Fruit fly (Drosophila melanogaster) whole organism, embryonic: ENCODE results near the gene Bhmt.
A peak's percentile ranks its signal among the peaks of the same experiment; 100 is the strongest.

Experiments used
- B-H2 ChIP-seq: fragments of 200-800 bp; sonication (Bioruptor generic); optimal IDR thresholded peaks from 2 replicates; lab custom pipeline; 2018; ENCODE audit warnings: missing biosample characterization, mild to moderate bottlenecking, missing genetic modification characterization
- CG10462 ChIP-seq: fragments of 200-800 bp; sonication (Bioruptor generic); optimal IDR thresholded peaks from 2 replicates; lab custom pipeline; 2016; ENCODE audit warnings: missing biosample characterization, missing genetic modification characterization
- CG10543 ChIP-seq: fragments of 200-800 bp; sonication (Bioruptor generic); optimal IDR thresholded peaks from 3 replicates; lab custom pipeline; 2017; ENCODE audit warnings: missing biosample characterization, mild to moderate bottlenecking, missing genetic modification characterization, moderate library complexity
- CG11085 ChIP-seq: fragments of 200-800 bp; sonication (Bioruptor generic); IDR thresholded peaks from 2 replicates; pipeline ENCODE4 v1.3.6; 2022; ENCODE audit warnings: missing biosample characterization, missing genetic modification characterization
- CG11560 ChIP-seq: fragments of 200-800 bp; sonication (Bioruptor generic); IDR thresholded peaks from 3 replicates; pipeline ENCODE4 v1.3.6; 2022; ENCODE audit warnings: missing biosample characterization, missing genetic modification characterization
- CG13424 ChIP-seq: fragments of 200-800 bp; sonication (Bioruptor generic); optimal IDR thresholded peaks from 2 replicates; lab custom pipeline; 2019; ENCODE audit warnings: missing biosample characterization, mild to moderate bottlenecking, missing genetic modification characterization, moderate library complexity
- CG15073 ChIP-seq: fragments of 200-800 bp; sonication (Bioruptor generic); optimal IDR thresholded peaks from 2 replicates; lab custom pipeline; 2016; ENCODE audit warnings: missing biosample characterization, missing genetic modification characterization
- CG15269 ChIP-seq: fragments of 200-800 bp; sonication (Bioruptor generic); optimal IDR thresholded peaks from 2 replicates; lab custom pipeline; 2018; ENCODE audit warnings: missing biosample characterization, mild to moderate bottlenecking, missing genetic modification characterization, moderate library complexity
- CG15479 ChIP-seq: fragments of 200-800 bp; sonication (Bioruptor generic); optimal IDR thresholded peaks from 3 replicates; lab custom pipeline; 2019; ENCODE audit warnings: missing biosample characterization, mild to moderate bottlenecking, missing genetic modification characterization, moderate library complexity
- CG18476 ChIP-seq: fragments of 200-800 bp; sonication (Bioruptor generic); optimal IDR thresholded peaks from 2 replicates; lab custom pipeline; 2016; ENCODE audit warnings: missing biosample characterization, mild to moderate bottlenecking, missing genetic modification characterization
- CG30020 ChIP-seq: fragments of 200-800 bp; optimal IDR thresholded peaks from 2 replicates; lab custom pipeline; 2019; ENCODE audit warnings: missing biosample characterization, mild to moderate bottlenecking, missing genetic modification characterization, moderate library complexity
- CG30431 ChIP-seq: fragments of 200-800 bp; sonication (Bioruptor generic); optimal IDR thresholded peaks from 2 replicates; lab custom pipeline; 2017; ENCODE audit warnings: missing biosample characterization, missing genetic modification characterization
- CG31388 ChIP-seq: fragments of 200-800 bp; sonication (Bioruptor generic); optimal IDR thresholded peaks from 2 replicates; lab custom pipeline; 2016; ENCODE audit warnings: missing biosample characterization, missing genetic modification characterization
- CG32767 ChIP-seq: fragments of 200-800 bp; sonication (Bioruptor generic); IDR thresholded peaks from 2 replicates; pipeline ENCODE4 v1.3.6; 2022; ENCODE audit warnings: missing biosample characterization, missing genetic modification characterization
- CG3407 ChIP-seq: fragments of 200-800 bp; sonication (Bioruptor generic); optimal IDR thresholded peaks from 2 replicates; lab custom pipeline; 2018; ENCODE audit warnings: missing biosample characterization, mild to moderate bottlenecking, missing genetic modification characterization
- CG34224 ChIP-seq: fragments of 200-800 bp; sonication (Bioruptor generic); IDR thresholded peaks from 3 replicates; pipeline ENCODE4 v1.3.6; 2022; ENCODE audit warnings: missing biosample characterization, missing genetic modification characterization; ENCODE audit not compliant: partially characterized antibody
- CG3995 ChIP-seq: fragments of 200-800 bp; sonication (Bioruptor generic); optimal IDR thresholded peaks from 3 replicates; lab custom pipeline; 2016; ENCODE audit warnings: missing biosample characterization, missing genetic modification characterization
- CG4360 ChIP-seq: fragments of 200-800 bp; sonication (Bioruptor generic); IDR thresholded peaks from 2 replicates; pipeline ENCODE4 v1.3.6; 2022; ENCODE audit warnings: missing biosample characterization, missing genetic modification characterization
- CG4730 ChIP-seq: fragments of 200-800 bp; sonication (Bioruptor generic); IDR thresholded peaks from 2 replicates; pipeline ENCODE4 v1.3.6; 2022; ENCODE audit warnings: missing biosample characterization, missing genetic modification characterization
- CG7928 ChIP-seq: fragments of 200-800 bp; sonication (Bioruptor generic); optimal IDR thresholded peaks from 2 replicates; lab custom pipeline; 2017; ENCODE audit warnings: missing biosample characterization, mild to moderate bottlenecking, missing genetic modification characterization
- CG7963 ChIP-seq: fragments of 200-800 bp; sonication (Bioruptor generic); IDR thresholded peaks from 3 replicates; pipeline ENCODE4 v1.3.6; 2022; ENCODE audit warnings: missing biosample characterization, missing genetic modification characterization; ENCODE audit not compliant: partially characterized antibody
- CG8359 ChIP-seq: fragments of 200-800 bp; sonication (Bioruptor generic); optimal IDR thresholded peaks from 2 replicates; lab custom pipeline; 2017; ENCODE audit warnings: missing biosample characterization, mild to moderate bottlenecking, missing genetic modification characterization, borderline replicate concordance
- CG9437 ChIP-seq: fragments of 200-800 bp; sonication (Bioruptor generic); optimal IDR thresholded peaks from 2 replicates; lab custom pipeline; 2018; ENCODE audit warnings: missing biosample characterization, mild to moderate bottlenecking, missing genetic modification characterization
- Gsc ChIP-seq: fragments of 200-800 bp; sonication (Bioruptor generic); IDR thresholded peaks from 2 replicates; pipeline ENCODE4 v1.3.6; 2022; ENCODE audit warnings: missing biosample characterization, missing genetic modification characterization
- H15 ChIP-seq: fragments of 200-800 bp; sonication (Bioruptor generic); IDR thresholded peaks from 3 replicates; pipeline ENCODE4 v1.3.6; 2022; ENCODE audit warnings: missing biosample characterization, missing genetic modification characterization
- Hr39 ChIP-seq: fragments of >200 bp; optimal IDR thresholded peaks from 2 replicates; lab custom pipeline; 2017
- NC2β ChIP-seq: fragments of 200-800 bp; sonication (Bioruptor generic); optimal IDR thresholded peaks from 2 replicates; lab custom pipeline; 2016; ENCODE audit warnings: missing biosample characterization, missing genetic modification characterization
- NFAT ChIP-seq: fragments of 200-800 bp; sonication (Bioruptor generic); IDR thresholded peaks from 2 replicates; pipeline ENCODE4 v1.3.6; 2022; ENCODE audit warnings: missing biosample characterization, missing genetic modification characterization
- Ravus ChIP-seq: fragments of 200-800 bp; sonication (Bioruptor generic); IDR thresholded peaks from 2 replicates; pipeline ENCODE4 v1.3.6; 2022; ENCODE audit warnings: missing biosample characterization, missing genetic modification characterization
- Scr ChIP-seq: fragments of 200-800 bp; sonication (Bioruptor generic); IDR thresholded peaks from 2 replicates; pipeline ENCODE4 v1.3.6; 2022; ENCODE audit warnings: missing biosample characterization, missing genetic modification characterization; ENCODE audit not compliant: partially characterized antibody
- Stat92E ChIP-seq, 3 experiments: fragments of >200 bp in 2 of 3; fragments of 200-800 bp in 1 of 3; sonication (Bioruptor generic) in 1 of 3; optimal IDR thresholded peaks; 2 replicates each; lab custom pipeline; 2017 to 2019; ENCODE audit warnings: missing biosample characterization in 3 of 3, missing genetic modification characterization in 3 of 3, mild to moderate bottlenecking in 1 of 3, moderate library complexity in 1 of 3
- Usf ChIP-seq: fragments of 200-800 bp; sonication (Bioruptor generic); optimal IDR thresholded peaks from 2 replicates; lab custom pipeline; 2017; ENCODE audit warnings: missing genotype, missing biosample characterization, missing genetic modification characterization
- bsh ChIP-seq, 2 experiments: fragments of 200-800 bp; sonication (Bioruptor generic); optimal IDR thresholded peaks; 2 replicates each; lab custom pipeline; 2017 to 2018; ENCODE audit warnings: mild to moderate bottlenecking in 2 of 2, missing biosample characterization in 2 of 2, missing genetic modification characterization in 2 of 2, moderate library complexity in 1 of 2
- chn ChIP-seq: fragments of 200-800 bp; sonication (Bioruptor generic); optimal IDR thresholded peaks from 2 replicates; lab custom pipeline; 2016; ENCODE audit warnings: missing biosample characterization, missing genetic modification characterization
- corto ChIP-seq: fragments of 200-800 bp; sonication (Bioruptor generic); optimal IDR thresholded peaks from 2 replicates; lab custom pipeline; 2016; ENCODE audit warnings: missing biosample characterization, mild to moderate bottlenecking, missing genetic modification characterization, moderate library complexity
- dan ChIP-seq: fragments of 200-800 bp; sonication (Bioruptor generic); IDR thresholded peaks from 2 replicates; pipeline ENCODE4 v1.3.6; 2022; ENCODE audit warnings: missing biosample characterization, missing genetic modification characterization
- dmrt11E ChIP-seq: fragments of 200-800 bp; sonication (Bioruptor generic); optimal IDR thresholded peaks from 3 replicates; lab custom pipeline; 2018; ENCODE audit warnings: missing biosample characterization, mild to moderate bottlenecking, missing genetic modification characterization, moderate library complexity
- ftz-f1 ChIP-seq: fragments of 200-800 bp; sonication (Bioruptor generic); optimal IDR thresholded peaks from 2 replicates; lab custom pipeline; 2016; ENCODE audit warnings: missing biosample characterization, missing genetic modification characterization
- gem ChIP-seq: fragments of 200-800 bp; sonication (Bioruptor generic); optimal IDR thresholded peaks from 2 replicates; lab custom pipeline; 2019; ENCODE audit warnings: missing biosample characterization, mild to moderate bottlenecking, missing genetic modification characterization, moderate library complexity
- jing ChIP-seq: fragments of 200-800 bp; sonication (Bioruptor generic); optimal IDR thresholded peaks from 2 replicates; lab custom pipeline; 2018; ENCODE audit warnings: missing biosample characterization, mild to moderate bottlenecking, missing genetic modification characterization
- kay ChIP-seq: fragments of 200-800 bp; sonication (Bioruptor generic); optimal IDR thresholded peaks from 2 replicates; lab custom pipeline; 2016; ENCODE audit warnings: missing biosample characterization, missing genetic modification characterization
- maf-S ChIP-seq: fragments of 200-800 bp; sonication (Bioruptor generic); optimal IDR thresholded peaks from 2 replicates; lab custom pipeline; 2016; ENCODE audit warnings: missing biosample characterization, missing genetic modification characterization
- nerfin-2 ChIP-seq: fragments of 200-800 bp; sonication (Bioruptor generic); IDR thresholded peaks from 2 replicates; pipeline ENCODE4 v1.3.6; 2022; ENCODE audit warnings: missing biosample characterization, missing genetic modification characterization; ENCODE audit not compliant: partially characterized antibody
- nom ChIP-seq: fragments of 200-800 bp; sonication (Bioruptor generic); optimal IDR thresholded peaks from 2 replicates; lab custom pipeline; 2017; ENCODE audit warnings: missing biosample characterization, missing genetic modification characterization, mild to moderate bottlenecking, moderate library complexity, missing genetic modification reagents
- otp ChIP-seq: fragments of 200-800 bp; sonication (Bioruptor generic); IDR thresholded peaks from 3 replicates; pipeline ENCODE4, ENCODE4 v1.3.6; 2022; ENCODE audit warnings: missing biosample characterization, missing genetic modification characterization
- peb ChIP-seq: fragments of 200-800 bp; sonication (Bioruptor generic); IDR thresholded peaks from 2 replicates; pipeline ENCODE4 v1.3.6; 2022; ENCODE audit warnings: missing biosample characterization, missing genetic modification characterization
- pita ChIP-seq: fragments of 200-800 bp; sonication (Bioruptor generic); optimal IDR thresholded peaks from 2 replicates; lab custom pipeline; 2017; ENCODE audit warnings: missing biosample characterization, mild to moderate bottlenecking, missing genetic modification characterization
- sens ChIP-seq: fragments of 200-800 bp; sonication (Bioruptor generic); peaks from one replicate; lab custom pipeline; 2016; ENCODE audit warnings: missing biosample characterization, missing genetic modification characterization
- sisA ChIP-seq: fragments of 200-800 bp; sonication (Bioruptor generic); IDR thresholded peaks from 2 replicates; pipeline ENCODE4 v1.3.6; 2022; ENCODE audit warnings: missing biosample characterization, missing genetic modification characterization
- slp2 ChIP-seq: fragments of 200-800 bp; sonication (Bioruptor generic); optimal IDR thresholded peaks from 2 replicates; lab custom pipeline; 2016; ENCODE audit warnings: missing biosample characterization, missing genetic modification characterization
- z ChIP-seq: fragments of 200-800 bp; sonication (Bioruptor generic); IDR thresholded peaks from 3 replicates; pipeline ENCODE4 v1.3.6; 2022; ENCODE audit warnings: missing biosample characterization, missing genetic modification characterization
- zfh2 ChIP-seq: fragments of 200-800 bp; sonication (Bioruptor generic); optimal IDR thresholded peaks from 2 replicates; lab custom pipeline; 2016; ENCODE audit warnings: missing biosample characterization, missing genetic modification characterization

Gene Bhmt

DNA sequence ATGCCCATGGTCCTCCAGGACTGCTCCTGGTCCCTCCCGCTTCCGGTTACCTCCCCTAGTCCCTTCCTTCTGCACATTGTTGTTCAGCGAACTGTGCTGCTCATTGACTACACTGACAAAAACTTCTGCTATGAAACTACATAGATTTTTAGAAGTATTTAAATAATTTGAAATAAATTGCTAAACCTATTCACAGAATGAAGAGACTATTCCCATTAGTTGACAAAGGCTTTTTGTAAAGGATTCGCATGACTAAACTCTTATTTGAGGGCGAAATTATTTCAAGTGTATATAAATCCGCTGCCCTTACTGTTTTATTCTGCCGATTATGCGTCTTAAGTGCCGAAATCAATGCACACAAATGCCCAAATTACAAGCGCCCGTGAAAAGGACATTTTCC lies 35.9 kb downstream of the Bhmt start (continued):
- TF ChIP-seq jing (GFP tag; lab: Kevin White, UChicago): no peak
- no peak for TF ChIP-seq CG9437 (GFP tag; lab: Kevin White, UChicago)
- TF ChIP-seq CG11560 (tag; lab: Robert Waterston, UW): no peak
- no peak for TF ChIP-seq z (GFP tag; lab: Robert Waterston, UW)
- TF ChIP-seq dan (GFP tag; lab: Robert Waterston, UW): no peak
- peak; percentile 44 for TF ChIP-seq CG18476
- TF ChIP-seq CG32767: no peak
- TF ChIP-seq CG30020 (tag; lab: Kevin White, UChicago): no peak
- no peak for TF ChIP-seq pita
- peak; percentile 60 for TF ChIP-seq CG30431 (GFP tag; lab: Kevin White, UChicago)
- TF ChIP-seq peb (GFP tag; lab: Robert Waterston, UW): no peak
- no peak for TF ChIP-seq kay
- TF ChIP-seq NFAT (GFP tag; lab: Robert Waterston, UW): no peak
- TF ChIP-seq CG15073: no peak
- TF ChIP-seq Hr39: no peak
- no peak for TF ChIP-seq Stat92E (GFP tag; optimal IDR thresholded peaks at IDR 0.05; lab: Kevin White, UChicago)
- TF ChIP-seq CG7928: no peak
- TF ChIP-seq NC2β (GFP tag; lab: Kevin White, UChicago): peak; percentile 36
- peak in 1 of 2 experiments; percentile 75 for TF ChIP-seq bsh (GFP tag; optimal IDR thresholded peaks at IDR 0.05; lab: Kevin White, UChicago)
- peak; percentile 43; the same call in 1 of the 2 replicates for TF ChIP-seq sisA (GFP tag; lab: Robert Waterston, UW)
- no peak for TF ChIP-seq slp2 (GFP tag; lab: Kevin White, UChicago)
- TF ChIP-seq H15 (GFP tag; lab: Robert Waterston, UW): no peak
- no peak for TF ChIP-seq nom
- no peak for TF ChIP-seq ftz-f1
- peak; percentile 44 for TF ChIP-seq CG8359 (GFP tag; lab: Kevin White, UChicago)
- TF ChIP-seq CG10543: no peak
- TF ChIP-seq otp: peak; percentile 52; the same call in 1 of the 3 replicates
- no peak for TF ChIP-seq corto (GFP tag; lab: Kevin White, UChicago)
- TF ChIP-seq sens (GFP tag; lab: Kevin White, UChicago): peak; percentile 96
- TF ChIP-seq Ravus: no peak
- TF ChIP-seq CG3995: no peak
- no peak for TF ChIP-seq CG7963 (GFP tag; lab: Robert Waterston, UW)
- TF ChIP-seq CG10462 (GFP tag; lab: Kevin White, UChicago): peak; percentile 30
- TF ChIP-seq nerfin-2: no peak
- TF ChIP-seq CG15479 (GFP tag; lab: Kevin White, UChicago): peak; percentile 13
- TF ChIP-seq B-H2 (GFP tag; lab: Kevin White, UChicago): no peak
- no peak for TF ChIP-seq Scr (GFP tag; lab: Robert Waterston, UW)
- peak; percentile 89 for TF ChIP-seq dmrt11E
- TF ChIP-seq CG11085 (GFP tag; lab: Robert Waterston, UW): no peak
- no peak for TF ChIP-seq CG34224
- TF ChIP-seq CG4730 (GFP tag; lab: Robert Waterston, UW): no peak
- peak; percentile 80 for TF ChIP-seq gem (tag; lab: Kevin White, UChicago)
- no peak for TF ChIP-seq zfh2
- TF ChIP-seq CG31388 (GFP tag; lab: Kevin White, UChicago): no peak
- no peak for TF ChIP-seq CG4360
- peak; percentile 43 for TF ChIP-seq CG13424 (tag; lab: Kevin White, UChicago)
- TF ChIP-seq CG3407 (GFP tag; lab: Kevin White, UChicago): peak; percentile 0
- TF ChIP-seq maf-S (GFP tag; lab: Kevin White, UChicago): no peak
- no peak for TF ChIP-seq Usf (GFP tag; lab: Kevin White, UChicago)
- TF ChIP-seq CG15269 (tag; lab: Kevin White, UChicago): peak; percentile 34
- TF ChIP-seq Gsc (GFP tag; lab: Robert Waterston, UW): no peak
- peak; percentile 23 for TF ChIP-seq chn (GFP tag; lab: Kevin White, UChicago)
